Fruit fly (Drosophila melanogaster) whole organism, embryonic: ENCODE data around the gene yellow-f2.
A peak's percentile ranks its signal among the peaks of the same experiment; 100 is the strongest.

Source experiments
- CG10543 ChIP-seq: fragments of 200-800 bp; sonication (Bioruptor generic); optimal IDR thresholded peaks from 3 replicates; lab custom pipeline; 2017; ENCODE audit warnings: missing biosample characterization, mild to moderate bottlenecking, missing genetic modification characterization, moderate library complexity
- CG10654 ChIP-seq: fragments of 200-800 bp; sonication (Bioruptor generic); optimal IDR thresholded peaks from 2 replicates; lab custom pipeline; 2016; ENCODE audit warnings: missing biosample characterization, missing genetic modification characterization
- CG10979 ChIP-seq: fragments of 200-800 bp; sonication (Bioruptor generic); optimal IDR thresholded peaks from 2 replicates; lab custom pipeline; 2018; ENCODE audit warnings: missing biosample characterization, mild to moderate bottlenecking, missing genetic modification characterization, moderate library complexity
- CG11723 ChIP-seq: fragments of 200-800 bp; sonication (Bioruptor generic); optimal IDR thresholded peaks from 2 replicates; lab custom pipeline; 2017; ENCODE audit warnings: missing biosample characterization, mild to moderate bottlenecking, missing genetic modification characterization
- CG12155 ChIP-seq: fragments of 200-800 bp; sonication (Bioruptor generic); optimal IDR thresholded peaks from 3 replicates; lab custom pipeline; 2016; ENCODE audit warnings: missing biosample characterization, missing genetic modification characterization
- CG2199 ChIP-seq: fragments of 200-800 bp; sonication (Bioruptor generic); IDR thresholded peaks from 3 replicates; pipeline ENCODE4 v1.3.6; 2022; ENCODE audit warnings: missing biosample characterization, missing genetic modification characterization
- CG31365 ChIP-seq: fragments of 200-800 bp; sonication (Bioruptor generic); optimal IDR thresholded peaks from 2 replicates; lab custom pipeline; 2018; ENCODE audit warnings: missing biosample characterization, mild to moderate bottlenecking, missing genetic modification characterization
- CG3163 ChIP-seq: fragments of 200-800 bp; sonication (Bioruptor generic); optimal IDR thresholded peaks from 3 replicates; lab custom pipeline; 2016; ENCODE audit warnings: missing biosample characterization, missing genetic modification characterization
- CG3726 ChIP-seq: fragments of 200-800 bp; sonication (Bioruptor generic); IDR thresholded peaks from 3 replicates; pipeline ENCODE4, ENCODE4 v1.3.6; 2022; ENCODE audit warnings: missing biosample characterization, missing genetic modification characterization
- CG42726 ChIP-seq: fragments of 200-800 bp; sonication (Bioruptor generic); IDR thresholded peaks from 2 replicates; pipeline ENCODE4 v1.3.6; 2022; ENCODE audit warnings: missing biosample characterization, missing genetic modification characterization; ENCODE audit not compliant: partially characterized antibody
- CG4282 ChIP-seq: fragments of 200-800 bp; sonication (Bioruptor generic); optimal IDR thresholded peaks from 2 replicates; lab custom pipeline; 2016; ENCODE audit warnings: missing biosample characterization, missing genetic modification characterization
- CG4404 ChIP-seq: fragments of 200-800 bp; sonication (Bioruptor generic); IDR thresholded peaks from 2 replicates; pipeline ENCODE4 v1.3.6; 2022; ENCODE audit warnings: missing biosample characterization, missing genetic modification characterization
- CG4617 ChIP-seq: fragments of 200-800 bp; sonication (Bioruptor generic); optimal IDR thresholded peaks from 3 replicates; lab custom pipeline; 2016; ENCODE audit warnings: missing biosample characterization, missing genetic modification characterization, borderline replicate concordance
- CG4707 ChIP-seq: fragments of 200-800 bp; sonication (Bioruptor generic); optimal IDR thresholded peaks from 2 replicates; lab custom pipeline; 2018; ENCODE audit warnings: missing biosample characterization, mild to moderate bottlenecking, missing genetic modification characterization, moderate library complexity
- CG6175 ChIP-seq: fragments of 200-800 bp; sonication (Bioruptor generic); IDR thresholded peaks from 3 replicates; pipeline ENCODE4 v1.3.6; 2022; ENCODE audit warnings: missing biosample characterization, missing genetic modification characterization
- CG6854 ChIP-seq: fragments of 200-800 bp; sonication (Bioruptor generic); optimal IDR thresholded peaks from 3 replicates; lab custom pipeline; 2017; ENCODE audit warnings: missing biosample characterization, mild to moderate bottlenecking, missing genetic modification characterization
- CG8281 ChIP-seq: fragments of 200-800 bp; sonication (Bioruptor generic); optimal IDR thresholded peaks from 2 replicates; lab custom pipeline; 2018; ENCODE audit warnings: missing biosample characterization, mild to moderate bottlenecking, missing genetic modification characterization, moderate library complexity
- CG8388 ChIP-seq: fragments of 200-800 bp; sonication (Bioruptor generic); optimal IDR thresholded peaks from 2 replicates; lab custom pipeline; 2019; ENCODE audit warnings: missing biosample characterization, mild to moderate bottlenecking, missing genetic modification characterization, moderate library complexity
- CG9932 ChIP-seq: fragments of 200-800 bp; sonication (Bioruptor generic); IDR thresholded peaks from 2 replicates; pipeline ENCODE4 v1.3.6; 2022; ENCODE audit warnings: missing biosample characterization, missing genetic modification characterization
- CoRest ChIP-seq: fragments of 200-800 bp; sonication (Bioruptor generic); optimal IDR thresholded peaks from 3 replicates; lab custom pipeline; 2018; ENCODE audit warnings: missing biosample characterization, mild to moderate bottlenecking, missing genetic modification characterization, moderate library complexity
- D ChIP-seq, 2 experiments: fragments of 200-800 bp in 1 of 2; fragments of >200 bp in 1 of 2; sonication (Bioruptor generic) in 1 of 2; optimal IDR thresholded peaks; 2 replicates in 1 of 2; 3 replicates in 1 of 2; lab custom pipeline; 2017; ENCODE audit warnings: mild to moderate bottlenecking in 1 of 2, missing biosample characterization in 1 of 2, missing genetic modification characterization in 1 of 2, missing genetic modification reagents in 1 of 2
- Drgx ChIP-seq: fragments of 200-800 bp; sonication (Bioruptor generic); IDR thresholded peaks from 2 replicates; pipeline ENCODE4 v1.3.6; 2022; ENCODE audit warnings: missing biosample characterization, missing genetic modification characterization
- Pdp1 ChIP-seq, 2 experiments: fragments of 200-800 bp; sonication (Bioruptor generic); optimal IDR thresholded peaks; 3 replicates each; lab custom pipeline; 2016; ENCODE audit warnings: missing biosample characterization in 2 of 2, missing genetic modification characterization in 2 of 2, mild to moderate bottlenecking in 1 of 2, moderate library complexity in 1 of 2
- Stat92E ChIP-seq, 3 experiments: fragments of >200 bp in 2 of 3; fragments of 200-800 bp in 1 of 3; sonication (Bioruptor generic) in 1 of 3; optimal IDR thresholded peaks; 2 replicates each; lab custom pipeline; 2017 to 2019; ENCODE audit warnings: missing biosample characterization in 3 of 3, missing genetic modification characterization in 3 of 3, mild to moderate bottlenecking in 1 of 3, moderate library complexity in 1 of 3
- ac ChIP-seq: fragments of 200-800 bp; sonication (Bioruptor generic); optimal IDR thresholded peaks from 3 replicates; lab custom pipeline; 2017; ENCODE audit warnings: missing biosample characterization, mild to moderate bottlenecking, missing genetic modification characterization
- bbx ChIP-seq: fragments of 200-800 bp; sonication (Bioruptor generic); IDR thresholded peaks from 2 replicates; pipeline ENCODE4 v1.3.6; 2022; ENCODE audit warnings: missing biosample characterization, missing genetic modification characterization; ENCODE audit not compliant: partially characterized antibody
- chm ChIP-seq: fragments of 200-800 bp; sonication (Bioruptor generic); IDR thresholded peaks from 2 replicates; pipeline ENCODE4 v1.3.6; 2022; ENCODE audit warnings: missing biosample characterization, missing genetic modification characterization
- chn ChIP-seq: fragments of 200-800 bp; sonication (Bioruptor generic); optimal IDR thresholded peaks from 2 replicates; lab custom pipeline; 2016; ENCODE audit warnings: missing biosample characterization, missing genetic modification characterization
- dmrt99B ChIP-seq: fragments of 200-800 bp; sonication (Bioruptor generic); optimal IDR thresholded peaks from 2 replicates; lab custom pipeline; 2018; ENCODE audit warnings: missing biosample characterization, mild to moderate bottlenecking, missing genetic modification characterization, moderate library complexity
- fd102C ChIP-seq: fragments of 200-800 bp; sonication (Bioruptor generic); optimal IDR thresholded peaks from 2 replicates; lab custom pipeline; 2018; ENCODE audit warnings: missing biosample characterization, mild to moderate bottlenecking, missing genetic modification characterization, moderate library complexity
- fd96Cb ChIP-seq: fragments of 200-800 bp; sonication (Bioruptor generic); optimal IDR thresholded peaks from 2 replicates; lab custom pipeline; 2018; ENCODE audit warnings: missing biosample characterization, mild to moderate bottlenecking, missing genetic modification characterization, moderate library complexity
- gcm2 ChIP-seq: fragments of 200-800 bp; sonication (Bioruptor generic); optimal IDR thresholded peaks from 2 replicates; lab custom pipeline; 2016; ENCODE audit warnings: missing biosample characterization, missing genetic modification characterization
- gem ChIP-seq: fragments of 200-800 bp; sonication (Bioruptor generic); optimal IDR thresholded peaks from 2 replicates; lab custom pipeline; 2019; ENCODE audit warnings: missing biosample characterization, mild to moderate bottlenecking, missing genetic modification characterization, moderate library complexity
- gro ChIP-seq: fragments of 200-800 bp; sonication (Bioruptor generic); optimal IDR thresholded peaks from 2 replicates; lab custom pipeline; 2016; ENCODE audit warnings: missing biosample characterization, missing genetic modification characterization
- insv ChIP-seq, 2 experiments: fragments of 200-800 bp; sonication (Bioruptor generic); optimal IDR thresholded peaks; 3 replicates each; lab custom pipeline; 2016 to 2018; ENCODE audit warnings: missing biosample characterization in 2 of 2, missing genetic modification characterization in 2 of 2
- kni ChIP-seq: fragments of 200-800 bp; sonication (Bioruptor generic); optimal IDR thresholded peaks from 3 replicates; lab custom pipeline; 2017; ENCODE audit warnings: mild to moderate bottlenecking, missing biosample characterization, missing genetic modification reagents, missing genetic modification characterization
- lilli ChIP-seq: fragments of 200-800 bp; sonication (Bioruptor generic); optimal IDR thresholded peaks from 3 replicates; lab custom pipeline; 2016; ENCODE audit warnings: missing biosample characterization, missing genetic modification characterization
- oc ChIP-seq: fragments of 200-800 bp; sonication (Bioruptor generic); optimal IDR thresholded peaks from 2 replicates; lab custom pipeline; 2018; ENCODE audit warnings: missing biosample characterization, mild to moderate bottlenecking, missing genetic modification characterization, moderate library complexity
- odd ChIP-seq: fragments of 200-800 bp; sonication (Bioruptor generic); optimal IDR thresholded peaks from 2 replicates; lab custom pipeline; 2017; ENCODE audit warnings: missing biosample characterization, mild to moderate bottlenecking, missing genetic modification characterization
- pan ChIP-seq, 4 experiments: fragments of >200 bp in 3 of 4; fragments of 200-800 bp in 1 of 4; sonication (Bioruptor generic) in 1 of 4; optimal IDR thresholded peaks in 3 of 4; IDR thresholded peaks in 1 of 4; 2 replicates each; pipeline versions ENCODE4 v1.3.6 to Lab custom; 2017 to 2022; ENCODE audit warnings: missing biosample characterization in 2 of 4, missing genetic modification characterization in 2 of 4, mixed read lengths in 1 of 4
- pnt ChIP-seq: fragments of 200-800 bp; sonication (Bioruptor generic); optimal IDR thresholded peaks from 3 replicates; lab custom pipeline; 2016; ENCODE audit warnings: missing biosample characterization, missing genetic modification characterization
- prd ChIP-seq, 3 experiments: fragments of >200 bp in 2 of 3; fragments of 200-800 bp in 1 of 3; sonication (Bioruptor generic) in 1 of 3; optimal IDR thresholded peaks in 2 of 3; IDR thresholded peaks in 1 of 3; 2 replicates in 2 of 3; 3 replicates in 1 of 3; pipeline versions ENCODE4 v1.3.6 to Lab custom; 2017 to 2022; ENCODE audit warnings: missing biosample characterization in 1 of 3, missing genetic modification characterization in 1 of 3
- salm ChIP-seq: fragments of 200-800 bp; sonication (Bioruptor generic); optimal IDR thresholded peaks from 2 replicates; lab custom pipeline; 2018; ENCODE audit warnings: missing biosample characterization, mild to moderate bottlenecking, missing genetic modification characterization
- sens ChIP-seq: fragments of 200-800 bp; sonication (Bioruptor generic); peaks from one replicate; lab custom pipeline; 2016; ENCODE audit warnings: missing biosample characterization, missing genetic modification characterization
- slbo ChIP-seq: fragments of 200-800 bp; sonication (Bioruptor generic); IDR thresholded peaks from 2 replicates; pipeline ENCODE4 v1.3.6; 2022; ENCODE audit warnings: missing biosample characterization, missing genetic modification characterization
- sr ChIP-seq: fragments of 200-800 bp; sonication (Bioruptor generic); IDR thresholded peaks from 3 replicates; pipeline ENCODE4 v1.3.6; 2022; ENCODE audit warnings: missing biosample characterization, missing genetic modification characterization
- stwl ChIP-seq: fragments of 200-800 bp; sonication (Bioruptor generic); optimal IDR thresholded peaks from 3 replicates; lab custom pipeline; 2018; ENCODE audit warnings: missing biosample characterization, mild to moderate bottlenecking, missing genetic modification characterization, moderate library complexity
- wor ChIP-seq: fragments of 200-800 bp; sonication (Bioruptor generic); IDR thresholded peaks from 2 replicates; pipeline ENCODE4 v1.3.6; 2022; ENCODE audit warnings: missing biosample characterization, missing genetic modification characterization

Gene yellow-f2

DNA sequence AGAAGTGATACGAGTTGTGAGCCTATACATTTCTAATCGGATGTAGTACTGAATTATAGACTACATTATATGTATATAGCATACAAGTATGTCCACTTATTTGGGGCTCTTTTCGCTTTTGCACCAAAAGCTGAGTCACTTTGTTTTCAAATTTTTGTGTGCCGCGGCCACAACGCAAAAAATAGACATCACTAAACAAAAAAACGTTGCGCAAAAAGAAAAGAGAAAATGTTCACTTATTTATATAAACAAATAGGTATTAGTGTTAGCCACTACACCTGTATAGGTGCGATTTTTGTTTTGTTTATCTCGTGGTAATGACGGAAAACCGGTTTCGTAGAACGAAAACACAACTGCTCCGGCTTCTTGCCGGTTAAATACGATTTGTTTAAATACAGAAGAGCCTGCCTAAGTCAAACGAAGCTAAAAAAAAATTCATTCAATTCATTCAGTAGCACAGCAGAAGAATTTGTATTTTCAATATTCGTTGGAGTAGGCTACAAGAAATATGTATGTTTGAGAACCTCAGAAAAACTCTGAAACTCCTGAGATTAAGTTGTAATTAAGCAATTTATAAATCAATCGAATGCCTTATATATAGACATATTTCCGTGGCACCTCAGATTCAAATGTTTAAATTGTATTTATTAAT is 11.8 kb downstream of the yellow-f2 start (continued):
- TF ChIP-seq ac (GFP tag; lab: Kevin White, UChicago) (no peak), CG3726 (GFP tag; lab: Robert Waterston, UW) (no peak), Stat92E (GFP tag; optimal IDR thresholded peaks at IDR 0.05; lab: Kevin White, UChicago) (no peak), CG4707 (no peak), odd (GFP tag; lab: Kevin White, UChicago) (no peak), CG10979 (tag; lab: Kevin White, UChicago) (no peak), Drgx (peak; percentile 28; the same call in 1 of the 2 replicates), CG31365 (tag; lab: Kevin White, UChicago) (no peak), CG10543 (GFP tag; lab: Kevin White, UChicago) (peak; percentile 29), fd102C (GFP tag; lab: Kevin White, UChicago) (no peak), chn (no peak), CG12155 (no peak), stwl (tag; lab: Kevin White, UChicago) (no peak), CG8388 (GFP tag; lab: Kevin White, UChicago) (no peak), gro (GFP tag; lab: Kevin White, UChicago) (no peak), CG6854 (no peak), CoRest (tag; lab: Kevin White, UChicago) (no peak), slbo (GFP tag; lab: Robert Waterston, UW) (peak; percentile 60), sr (no peak), CG10654 (no peak), CG8281 (tag; lab: Kevin White, UChicago) (no peak), salm (no peak), CG4617 (GFP tag; lab: Kevin White, UChicago) (no peak), gem (tag; lab: Kevin White, UChicago) (peak; percentile 30), kni (peak; percentile 4), gcm2 (GFP tag; lab: Kevin White, UChicago) (no peak), bbx (GFP tag; lab: Robert Waterston, UW) (peak; percentile 42; the same call in 1 of the 2 replicates), D (optimal IDR thresholded peaks at IDR 0.05; lab: Kevin White, UChicago) (no peak), D (GFP tag; optimal IDR thresholded peaks at IDR 0.05; lab: Kevin White, UChicago) (no peak), chm (GFP tag; lab: Robert Waterston, UW) (no peak), CG9932 (peak; percentile 51; the same call in 1 of the 2 replicates), oc (tag; lab: Kevin White, UChicago) (no peak), CG4282 (GFP tag; lab: Kevin White, UChicago) (no peak), lilli (GFP tag; lab: Kevin White, UChicago) (peak; percentile 10), insv (GFP tag; optimal IDR thresholded peaks at IDR 0.05; lab: Kevin White, UChicago) (no peak), pan (optimal IDR thresholded peaks at IDR 0.05; lab: Kevin White, UChicago) (no peak), pan (GFP tag; optimal IDR thresholded peaks at IDR 0.05 in 1 of 2, IDR thresholded peaks at IDR 0.05 in 1 of 2) (no peak), fd96Cb (tag; lab: Kevin White, UChicago) (no peak), CG4404 (GFP tag; lab: Robert Waterston, UW) (no peak), pnt (GFP tag; lab: Kevin White, UChicago) (no peak), CG2199 (GFP tag; lab: Robert Waterston, UW) (no peak), CG6175 (GFP tag; lab: Robert Waterston, UW) (no peak), wor (GFP tag; lab: Robert Waterston, UW) (no peak), prd (optimal IDR thresholded peaks at IDR 0.05; lab: Kevin White, UChicago) (no peak), prd (GFP tag; IDR thresholded peaks at IDR 0.05; lab: Robert Waterston, UW) (no peak), dmrt99B (no peak), sens (peak; percentile 61), Pdp1 (GFP tag; optimal IDR thresholded peaks at IDR 0.05; lab: Kevin White, UChicago) (peak in 1 of 2 experiments; percentile 85), CG11723 (GFP tag; lab: Kevin White, UChicago) (no peak), CG3163 (GFP tag; lab: Kevin White, UChicago) (no peak), CG42726 (GFP tag; lab: Robert Waterston, UW) (no peak)
